Worm (Caenorhabditis elegans): ENCODE data around the gene wee-1.3.

- TF ChIP-seq nhr-12 (tag; optimal IDR thresholded peaks at IDR 0.05) = no peak
- no peak for TF ChIP-seq bed-3 (GFP tag; optimal IDR thresholded peaks at IDR 0.05)
- TF ChIP-seq ceh-83 (GFP tag; optimal IDR thresholded peaks at IDR 0.05) = no peak
- no peak for TF ChIP-seq hlh-1 (tag; optimal IDR thresholded peaks at IDR 0.05)
- no peak for TF ChIP-seq unc-62 (GFP tag; optimal IDR thresholded peaks at IDR 0.05)
- TF ChIP-seq lin-13 (tag; optimal IDR thresholded peaks at IDR 0.05) = no peak
- TF ChIP-seq nhr-237 (tag; optimal IDR thresholded peaks at IDR 0.05) = no peak
- TF ChIP-seq elt-3 (tag; optimal IDR thresholded peaks at IDR 0.05) = no peak
Measured at ce11 chrII:9740552-9740951, 24.3 kb upstream of the wee-1.3 start.

All from whole organism, mixed stage, embryonic.